Worm (Caenorhabditis elegans): Measurements from ENCODE around the gene pals-38.
A peak's percentile ranks its signal among the peaks of the same experiment; 100 is the strongest.

The pals-38 gene

DNA sequence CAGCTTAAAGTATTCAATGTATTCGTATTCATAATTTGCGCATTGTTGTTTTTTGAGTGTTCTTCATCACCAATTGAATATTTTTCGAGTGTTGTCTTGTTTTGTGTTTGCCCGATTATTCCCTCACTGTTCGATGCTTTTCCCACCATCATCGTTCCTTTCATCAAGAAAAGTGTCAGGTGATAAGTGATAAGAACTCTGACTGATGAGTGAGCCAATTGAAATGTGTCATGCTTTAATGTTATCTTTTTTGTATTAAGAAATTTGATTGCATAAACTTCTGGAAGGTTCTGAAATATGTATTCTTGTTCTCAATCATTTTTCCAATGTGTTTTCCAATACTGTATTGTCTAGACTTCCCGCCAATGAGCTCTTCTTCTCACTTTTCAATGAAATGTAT is 28.6 kb upstream of the pals-38 start (continued):
- TF ChIP-seq ztf-25 (GFP tag; IDR thresholded peaks at IDR 0.05) = no peak
- no peak for TF ChIP-seq madf-8 (GFP tag; conservative IDR thresholded peaks at IDR 0.05)
- TF ChIP-seq ceh-100 (GFP tag; IDR thresholded peaks at IDR 0.05) = no peak
- TF ChIP-seq nhr-80 (tag; optimal IDR thresholded peaks at IDR 0.05) = peak; percentile 72
- no peak for TF ChIP-seq dox-1 (GFP tag; IDR thresholded peaks at IDR 0.05)
- TF ChIP-seq nfya-1 (tag; optimal IDR thresholded peaks at IDR 0.05; ENCODE audit: borderline replicate concordance, insufficient read depth) = no peak
- no peak for TF ChIP-seq C17E4.6 (GFP tag; IDR thresholded peaks at IDR 0.05)
- TF ChIP-seq Y56A3A.18 (GFP tag; IDR thresholded peaks at IDR 0.05) = no peak
- no peak for TF ChIP-seq snpc-1.3 (tag; optimal IDR thresholded peaks at IDR 0.05; ENCODE audit: insufficient read depth)
- no peak for TF ChIP-seq hmg-20 (GFP tag; IDR thresholded peaks at IDR 0.05)
- no peak for TF ChIP-seq madf-6 (GFP tag; IDR thresholded peaks at IDR 0.05)

ce11 chrV:12470324-12470723 is 23.5 kb upstream of the pals-38 start:
- TF ChIP-seq nhr-120 (GFP tag; IDR thresholded peaks at IDR 0.05) = no peak
- TF ChIP-seq unc-130 (GFP tag; optimal IDR thresholded peaks at IDR 0.05) = no peak
- no peak for TF ChIP-seq C06A6.2 (GFP tag; conservative IDR thresholded peaks at IDR 0.05)
- no peak for TF ChIP-seq K12H6.12 (tag; optimal IDR thresholded peaks at IDR 0.05)
- no peak for TF ChIP-seq tbp1 (GFP tag; optimal IDR thresholded peaks at IDR 0.05)
- no peak for TF ChIP-seq sptf-2 (GFP tag; optimal IDR thresholded peaks at IDR 0.05)
- TF ChIP-seq dpff-1 (tag; optimal IDR thresholded peaks at IDR 0.05) = no peak
- TF ChIP-seq T26A5.8 (tag; optimal IDR thresholded peaks at IDR 0.05) = no peak
- TF ChIP-seq egl-44 (GFP tag; IDR thresholded peaks at IDR 0.05) = no peak
- TF ChIP-seq madf-10 (tag; optimal IDR thresholded peaks at IDR 0.05) = no peak
- no peak for TF ChIP-seq cebp-1 (GFP tag; IDR thresholded peaks at IDR 0.05)
- no peak for TF ChIP-seq cebp-1 (tag; optimal IDR thresholded peaks at IDR 0.05)
- no peak for TF ChIP-seq him-1 (tag; optimal IDR thresholded peaks at IDR 0.05)
- TF ChIP-seq ztf-25 (GFP tag; IDR thresholded peaks at IDR 0.05) = no peak
- no peak for TF ChIP-seq nfyb-1 (GFP tag; IDR thresholded peaks at IDR 0.05)
- no peak for TF ChIP-seq ceh-40 (GFP tag; IDR thresholded peaks at IDR 0.05)

- no peak for TF ChIP-seq lir-1 (GFP tag; conservative IDR thresholded peaks at IDR 0.05)
- TF ChIP-seq madf-6 (GFP tag; IDR thresholded peaks at IDR 0.05) = no peak
- no peak for TF ChIP-seq sdz-38 (tag; optimal IDR thresholded peaks at IDR 0.05)
- TF ChIP-seq dox-1 (GFP tag; IDR thresholded peaks at IDR 0.05) = no peak
- TF ChIP-seq nhr-80 (tag; optimal IDR thresholded peaks at IDR 0.05) = no peak
- TF ChIP-seq snpc-1.3 (tag; optimal IDR thresholded peaks at IDR 0.05; ENCODE audit: insufficient read depth) = no peak
- TF ChIP-seq F10E7.11 (tag; optimal IDR thresholded peaks at IDR 0.05) = no peak
- no peak for TF ChIP-seq snpc-4 (GFP tag; optimal IDR thresholded peaks at IDR 0.05)
- TF ChIP-seq snpc-4 (tag; optimal IDR thresholded peaks at IDR 0.05) = no peak
- no peak for TF ChIP-seq F33H1.4 (GFP tag; IDR thresholded peaks at IDR 0.05)
- no peak for TF ChIP-seq gei-17 (GFP tag; optimal IDR thresholded peaks at IDR 0.05)
- TF ChIP-seq let-607 (tag; optimal IDR thresholded peaks at IDR 0.05) = no peak
Observed at ce11 chrV:12468363-12468762, 21.6 kb upstream of the pals-38 start, which contains the start of gene F28C1.3. F28C1.3 (plus strand) TSS chrV:12468663.

ce11 chrV:12467755-12468154 is 21.0 kb upstream of the pals-38 start:
- no peak for TF ChIP-seq T26A5.8 (tag; optimal IDR thresholded peaks at IDR 0.05)
- no peak for TF ChIP-seq athp-1 (tag; optimal IDR thresholded peaks at IDR 0.05)
- no peak for TF ChIP-seq snpc-3.4 (tag; optimal IDR thresholded peaks at IDR 0.05)
- TF ChIP-seq let-607 (tag; optimal IDR thresholded peaks at IDR 0.05) = peak in 1 of 2 experiments; percentile 3
- no peak for TF ChIP-seq somi-1 (GFP tag; optimal IDR thresholded peaks at IDR 0.05)
- TF ChIP-seq attf-5 (GFP tag; optimal IDR thresholded peaks at IDR 0.05) = peak; percentile 19
- no peak for TF ChIP-seq nfyb-1 (GFP tag; IDR thresholded peaks at IDR 0.05)
- TF ChIP-seq dox-1 (GFP tag; IDR thresholded peaks at IDR 0.05) = peak; percentile 45; the same call in 1 of the 2 replicates
- TF ChIP-seq lin-40 (tag; optimal IDR thresholded peaks at IDR 0.05) = no peak
- TF ChIP-seq F33H1.4 (GFP tag; IDR thresholded peaks at IDR 0.05) = no peak
- TF ChIP-seq cebp-1 (GFP tag; IDR thresholded peaks at IDR 0.05) = no peak
- TF ChIP-seq cebp-1 (tag; optimal IDR thresholded peaks at IDR 0.05) = peak; percentile 22
- peak; percentile 98 for TF ChIP-seq nhr-80 (tag; optimal IDR thresholded peaks at IDR 0.05)
